Fruit fly (Drosophila melanogaster) whole organism, pupa: ENCODE measurements around the gene CG10031.

ENCODE experiments used
- CG10348 ChIP-seq: fragments of 200-800 bp; sonication (Bioruptor generic); IDR thresholded peaks from 2 replicates; pipeline ENCODE4 v1.3.6; 2022; ENCODE audit warnings: missing biosample characterization, missing genetic modification characterization
- CG12605 ChIP-seq: fragments of 200-800 bp; sonication (Bioruptor generic); IDR thresholded peaks from 2 replicates; pipeline ENCODE4 v1.3.6; 2022; ENCODE audit warnings: missing biosample characterization, missing genetic modification characterization
- CG13204 ChIP-seq: fragments of 200-800 bp; sonication (Bioruptor generic); optimal IDR thresholded peaks from 2 replicates; lab custom pipeline; 2018; ENCODE audit warnings: missing biosample characterization, mild to moderate bottlenecking, missing genetic modification characterization, moderate library complexity
- CG14655 ChIP-seq: fragments of 200-800 bp; sonication (Bioruptor generic); optimal IDR thresholded peaks from 3 replicates; lab custom pipeline; 2017; ENCODE audit warnings: mild to moderate bottlenecking, missing biosample characterization, missing genetic modification reagents, missing genetic modification characterization
- CG15710 ChIP-seq: fragments of 200-800 bp; sonication (Bioruptor generic); optimal IDR thresholded peaks from 2 replicates; lab custom pipeline; 2018; ENCODE audit warnings: missing biosample characterization, mild to moderate bottlenecking, missing genetic modification characterization, moderate library complexity
- CG17806 ChIP-seq: fragments of 200-800 bp; sonication (Bioruptor generic); optimal IDR thresholded peaks from 2 replicates; lab custom pipeline; 2018; ENCODE audit warnings: missing biosample characterization, mild to moderate bottlenecking, missing genetic modification characterization, moderate library complexity
- CG32121 ChIP-seq: fragments of 200-800 bp; sonication (Bioruptor generic); IDR thresholded peaks from 2 replicates; pipeline ENCODE4 v1.3.6; 2022; ENCODE audit warnings: missing biosample characterization, missing genetic modification characterization
- CG34367 ChIP-seq: fragments of 200-800 bp; sonication (Bioruptor generic); optimal IDR thresholded peaks from 2 replicates; lab custom pipeline; 2018; ENCODE audit warnings: missing biosample characterization, mild to moderate bottlenecking, missing genetic modification characterization
- CG4496 ChIP-seq: fragments of 200-800 bp; sonication (Bioruptor generic); IDR thresholded peaks from 3 replicates; pipeline ENCODE4 v1.3.6; 2022; ENCODE audit warnings: missing biosample characterization, missing genetic modification characterization
- CG8159 ChIP-seq: fragments of 200-800 bp; sonication (Bioruptor generic); optimal IDR thresholded peaks from 3 replicates; lab custom pipeline; 2018; ENCODE audit warnings: missing biosample characterization, mild to moderate bottlenecking, missing genetic modification characterization, moderate library complexity
- CG8301 ChIP-seq: fragments of 200-800 bp; sonication (Bioruptor generic); optimal IDR thresholded peaks from 2 replicates; lab custom pipeline; 2018; ENCODE audit warnings: missing biosample characterization, mild to moderate bottlenecking, missing genetic modification characterization
- CG9948 ChIP-seq: fragments of 200-800 bp; sonication (Bioruptor generic); optimal IDR thresholded peaks from 2 replicates; lab custom pipeline; 2018; ENCODE audit warnings: missing biosample characterization, mild to moderate bottlenecking, missing genetic modification characterization, moderate library complexity
- D1 ChIP-seq: fragments of 200-800 bp; sonication (Bioruptor generic); optimal IDR thresholded peaks from 2 replicates; lab custom pipeline; 2018; ENCODE audit warnings: missing biosample characterization, mild to moderate bottlenecking, missing genetic modification characterization, moderate library complexity
- EcR ChIP-seq: fragments of 200-800 bp; sonication (Bioruptor generic); optimal IDR thresholded peaks from 3 replicates; lab custom pipeline; 2019; ENCODE audit warnings: missing biosample characterization, missing genetic modification characterization, mild to moderate bottlenecking, moderate library complexity, missing genetic modification reagents
- Ets98B ChIP-seq: fragments of 200-800 bp; sonication (Bioruptor generic); IDR thresholded peaks from 2 replicates; pipeline ENCODE4 v1.3.6; 2022; ENCODE audit warnings: missing biosample characterization, missing genetic modification characterization
- Pif1A ChIP-seq: fragments of 200-800 bp; sonication (Bioruptor generic); optimal IDR thresholded peaks from 3 replicates; lab custom pipeline; 2016; ENCODE audit warnings: missing biosample characterization, missing genetic modification characterization
- Pif1B ChIP-seq: fragments of 200-800 bp; sonication (Bioruptor generic); optimal IDR thresholded peaks from 3 replicates; lab custom pipeline; 2016; ENCODE audit warnings: missing biosample characterization, missing genetic modification characterization
- Snoo ChIP-seq: fragments of 200-800 bp; sonication (Bioruptor generic); optimal IDR thresholded peaks from 3 replicates; lab custom pipeline; 2017; ENCODE audit warnings: missing biosample characterization, mild to moderate bottlenecking, missing genetic modification characterization, inconsistent platforms
- fd96Ca ChIP-seq: fragments of 200-800 bp; sonication (Bioruptor generic); IDR thresholded peaks from 3 replicates; pipeline ENCODE4 v1.3.6; 2022; ENCODE audit warnings: missing biosample characterization, missing genetic modification characterization
- gl ChIP-seq: fragments of 200-800 bp; sonication (Bioruptor generic); optimal IDR thresholded peaks from 2 replicates; lab custom pipeline; 2018; ENCODE audit warnings: missing biosample characterization, mild to moderate bottlenecking, missing genetic modification characterization
- rn ChIP-seq: fragments of 200-800 bp; sonication (Bioruptor generic); IDR thresholded peaks from 2 replicates; pipeline ENCODE4 v1.3.6; 2022; ENCODE audit warnings: missing biosample characterization, missing genetic modification characterization

Gene CG10031

DNA sequence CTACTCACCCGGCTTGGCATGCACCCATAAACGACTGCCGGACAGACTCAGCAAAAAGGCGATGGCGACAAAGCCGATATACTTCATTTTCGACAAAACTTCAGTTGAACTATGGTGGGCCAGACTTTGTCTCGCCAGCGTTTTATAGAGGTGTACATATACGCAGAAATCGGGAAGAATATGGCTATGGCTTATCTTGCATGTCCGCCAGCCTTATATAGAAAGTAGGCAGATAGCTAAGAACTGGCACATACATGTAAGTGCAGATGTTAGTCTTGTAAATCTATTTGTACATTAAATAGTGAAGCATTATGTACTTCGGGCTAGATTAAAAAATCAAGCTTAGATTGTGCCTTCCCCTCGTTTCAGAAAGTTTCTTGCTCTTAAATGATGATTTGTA, 5.8 kb downstream of the CG10031 start, which contains the start of gene CG3513:
Gene CG3513, minus strand, starts transcription at position 101 of the 400 bp plus-strand sequence.
- no peak for TF ChIP-seq CG13204 (GFP tag; lab: Kevin White, UChicago)
- no peak for TF ChIP-seq CG9948 (tag; lab: Kevin White, UChicago)
- no peak for TF ChIP-seq CG12605
- no peak for TF ChIP-seq EcR (GFP tag; lab: Kevin White, UChicago)
- no peak for TF ChIP-seq gl (tag; lab: Kevin White, UChicago)
- TF ChIP-seq Pif1A (GFP tag; lab: Kevin White, UChicago), result no peak
- no peak for TF ChIP-seq CG17806 (tag; lab: Kevin White, UChicago)
- no peak for TF ChIP-seq CG10348 (GFP tag; lab: Robert Waterston, UW)
- no peak for TF ChIP-seq CG32121 (GFP tag; lab: Robert Waterston, UW)
- no peak for TF ChIP-seq D1 (tag; lab: Kevin White, UChicago)
- TF ChIP-seq CG14655 (GFP tag; lab: Kevin White, UChicago), result no peak
- no peak for TF ChIP-seq CG34367 (tag; lab: Kevin White, UChicago)
- TF ChIP-seq Snoo (tag; lab: Kevin White, UChicago), result no peak
- no peak for TF ChIP-seq CG8159
- TF ChIP-seq Pif1B (GFP tag; lab: Kevin White, UChicago), result no peak
- TF ChIP-seq Ets98B (GFP tag; lab: Robert Waterston, UW), result no peak
- no peak for TF ChIP-seq CG8301
- no peak for TF ChIP-seq CG15710 (tag; lab: Kevin White, UChicago)
- no peak for TF ChIP-seq rn (GFP tag; lab: Robert Waterston, UW)
- no peak for TF ChIP-seq fd96Ca (GFP tag; lab: Robert Waterston, UW)

DNA sequence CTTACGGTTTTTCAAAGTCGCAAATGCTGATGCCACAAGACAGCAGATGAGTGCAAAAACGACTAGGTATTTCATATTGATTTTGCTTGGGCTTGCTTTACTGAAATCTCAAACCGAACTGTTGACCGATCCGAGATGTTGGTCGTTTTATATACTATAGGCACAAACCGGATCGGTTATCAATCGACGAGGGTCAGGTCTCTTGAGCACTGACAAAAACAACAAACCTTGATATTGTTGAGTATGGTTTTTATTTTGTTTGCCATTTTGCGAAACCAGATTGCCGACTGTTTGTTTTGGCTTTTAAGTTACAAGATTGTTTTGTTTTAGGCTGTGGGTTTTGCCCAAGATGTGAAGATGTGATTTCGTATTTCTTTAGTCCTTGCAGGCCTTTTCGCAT, 6.4 kb downstream of the CG10031 start, which contains the start of gene CG16704:
Gene CG16704, minus strand, starts transcription at position 122 of the 400 bp plus-strand sequence.
- no peak for TF ChIP-seq CG34367 (tag; lab: Kevin White, UChicago)
- TF ChIP-seq rn (GFP tag; lab: Robert Waterston, UW), result no peak
- no peak for TF ChIP-seq Snoo (tag; lab: Kevin White, UChicago)
- no peak for TF ChIP-seq CG10348 (GFP tag; lab: Robert Waterston, UW)
- no peak for TF ChIP-seq CG32121 (GFP tag; lab: Robert Waterston, UW)
- TF ChIP-seq CG4496 (GFP tag; lab: Robert Waterston, UW), result no peak
- TF ChIP-seq CG13204 (GFP tag; lab: Kevin White, UChicago), result no peak

DNA sequence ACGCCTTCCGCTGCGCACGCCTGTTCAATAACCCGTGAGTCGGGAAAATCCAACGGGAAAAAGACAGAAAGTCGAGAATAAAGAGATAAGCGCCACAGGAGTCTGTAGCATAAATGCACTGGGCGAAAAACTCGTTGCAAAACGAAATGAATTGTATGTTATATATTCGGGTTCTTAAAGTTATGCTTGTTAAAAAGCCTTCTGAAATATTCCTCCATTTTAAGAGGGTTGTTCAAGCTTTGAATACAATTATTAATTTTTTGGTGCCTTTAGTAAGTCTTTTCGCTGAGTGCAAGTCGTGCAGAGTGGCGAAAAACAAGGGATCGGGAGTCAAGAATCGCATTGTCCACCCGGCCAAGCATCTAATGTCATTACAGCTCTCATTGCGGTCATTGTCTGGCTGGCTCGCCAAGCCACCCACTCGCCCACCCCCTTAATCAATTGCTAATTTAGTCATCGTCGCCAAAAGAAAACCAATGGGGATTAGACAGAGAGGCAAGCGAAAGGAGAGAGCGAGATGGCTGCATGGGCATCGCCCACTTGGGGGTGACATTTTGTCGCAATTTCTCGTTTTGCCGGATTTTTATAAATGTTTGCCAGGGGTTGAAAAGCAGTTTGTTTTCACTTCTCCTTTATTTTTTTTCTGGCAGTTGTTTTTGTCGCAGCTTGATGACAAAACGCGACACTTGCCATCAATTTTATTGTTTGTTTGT, 13.6 kb downstream of the CG10031 start:
- TF ChIP-seq Pif1B (GFP tag; lab: Kevin White, UChicago) (no peak), CG8159 (peak; percentile 16), CG34367 (tag; lab: Kevin White, UChicago) (no peak)

DNA sequence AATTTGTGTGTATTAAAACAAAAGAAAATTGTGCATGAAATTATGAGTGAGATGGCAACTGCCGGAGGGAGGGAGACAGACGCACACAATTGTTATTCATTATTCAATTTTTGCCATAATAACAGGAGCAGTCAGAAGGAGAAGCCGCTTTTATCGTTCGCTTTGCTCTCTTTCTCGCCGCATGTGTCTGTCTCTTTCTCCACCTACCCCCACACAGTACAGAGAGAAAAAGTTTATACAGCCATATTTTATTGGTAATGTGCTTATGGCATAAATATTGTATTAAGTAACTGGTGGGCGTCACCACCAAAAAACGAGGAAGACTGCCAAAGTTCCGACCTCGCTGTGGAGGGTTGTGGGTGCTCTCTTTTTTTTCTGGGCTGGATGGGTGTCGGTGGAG, 16.4 kb downstream of the CG10031 start:
- no peak for TF ChIP-seq rn (GFP tag; lab: Robert Waterston, UW)
- no peak for TF ChIP-seq CG34367 (tag; lab: Kevin White, UChicago)
- no peak for TF ChIP-seq EcR (GFP tag; lab: Kevin White, UChicago)
- TF ChIP-seq fd96Ca (GFP tag; lab: Robert Waterston, UW), result no peak
- no peak for TF ChIP-seq Snoo (tag; lab: Kevin White, UChicago)
- TF ChIP-seq Ets98B (GFP tag; lab: Robert Waterston, UW), result no peak
- no peak for TF ChIP-seq CG14655 (GFP tag; lab: Kevin White, UChicago)

DNA sequence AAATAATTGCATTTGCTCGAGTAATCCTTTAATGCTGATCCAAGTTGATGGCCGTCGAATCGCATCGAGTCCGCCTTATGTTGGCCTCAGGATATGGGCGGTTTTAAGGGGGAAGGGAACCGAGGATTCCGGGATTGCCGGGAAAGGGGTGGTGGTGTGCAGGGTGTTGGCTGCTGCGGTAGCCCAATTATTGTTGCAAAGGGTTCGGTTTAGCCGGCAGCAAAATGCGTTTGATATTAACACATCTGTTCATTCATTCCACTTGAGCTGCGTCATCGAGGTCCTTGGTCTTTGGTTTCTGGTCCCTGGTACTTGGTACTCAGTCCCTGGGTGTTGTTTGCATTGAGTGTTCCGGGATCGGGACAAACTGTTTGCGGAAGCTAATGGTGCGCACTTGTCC, 17.6 kb downstream of the CG10031 start:
- TF ChIP-seq CG32121 (GFP tag; lab: Robert Waterston, UW), result no peak
- TF ChIP-seq gl (tag; lab: Kevin White, UChicago), result no peak
- TF ChIP-seq CG8159, result no peak
- TF ChIP-seq EcR (GFP tag; lab: Kevin White, UChicago), result no peak
- no peak for TF ChIP-seq CG8301
- TF ChIP-seq Pif1A (GFP tag; lab: Kevin White, UChicago), result no peak
- TF ChIP-seq rn (GFP tag; lab: Robert Waterston, UW), result no peak
- no peak for TF ChIP-seq CG4496 (GFP tag; lab: Robert Waterston, UW)

DNA sequence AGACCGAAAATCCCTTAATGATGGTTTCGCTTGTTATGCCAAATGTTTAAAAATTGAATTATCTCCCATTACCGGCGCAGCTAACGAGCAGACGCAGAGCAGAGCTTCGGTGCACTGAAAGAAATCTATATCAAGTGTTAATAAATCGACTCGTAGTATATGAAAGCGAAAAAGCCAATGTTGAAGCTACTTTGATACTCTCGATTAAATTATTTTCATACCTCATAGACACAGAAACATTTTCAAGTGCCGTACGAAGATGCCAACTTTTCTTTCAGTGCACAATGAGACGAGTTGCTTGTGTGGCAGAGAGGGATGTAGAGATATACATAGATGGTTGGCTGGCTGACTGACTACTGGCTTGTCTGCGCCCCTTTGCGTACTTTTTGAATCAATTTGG, 23.1 kb downstream of the CG10031 start:
- no peak for TF ChIP-seq CG10348 (GFP tag; lab: Robert Waterston, UW)
- TF ChIP-seq EcR (GFP tag; lab: Kevin White, UChicago), result no peak
- TF ChIP-seq CG13204 (GFP tag; lab: Kevin White, UChicago), result no peak
- TF ChIP-seq fd96Ca (GFP tag; lab: Robert Waterston, UW), result no peak
- no peak for TF ChIP-seq Snoo (tag; lab: Kevin White, UChicago)
- no peak for TF ChIP-seq CG4496 (GFP tag; lab: Robert Waterston, UW)
- no peak for TF ChIP-seq D1 (tag; lab: Kevin White, UChicago)
- TF ChIP-seq Pif1B (GFP tag; lab: Kevin White, UChicago), result no peak
- TF ChIP-seq CG8301, result no peak
- no peak for TF ChIP-seq CG14655 (GFP tag; lab: Kevin White, UChicago)
- TF ChIP-seq Ets98B (GFP tag; lab: Robert Waterston, UW), result no peak
